Worm (Caenorhabditis elegans) whole organism, late embryonic: ENCODE results near the gene sdc-3.

ENCODE experiments used
- ama-1 ChIP-seq: fragments of 150-350 bp; optimal IDR thresholded peaks from 2 replicates; lab custom pipeline; 2014
- ceh-45 ChIP-seq: fragments of 200-800 bp; sonication (Bioruptor generic); IDR thresholded peaks from 2 replicates; pipeline ENCODE4 v1.3.6; 2022; ENCODE audit warnings: missing genetic modification reagents, missing genetic modification characterization, missing compliant biosample characterization
- ceh-9 ChIP-seq: sonication (generic microtip); optimal IDR thresholded peaks from 2 replicates; lab custom pipeline; 2016; ENCODE audit warnings: mild to moderate bottlenecking, missing genetic modification characterization, inconsistent platforms, missing compliant biosample characterization
- elt-2 ChIP-seq: sonication (generic microtip); optimal IDR thresholded peaks from 2 replicates; lab custom pipeline; 2016; ENCODE audit warnings: missing genetic modification reagents, missing genetic modification characterization, missing compliant biosample characterization
- ets-4 ChIP-seq: sonication (generic microtip); optimal IDR thresholded peaks from 2 replicates; lab custom pipeline; 2016; ENCODE audit warnings: missing genetic modification characterization, missing compliant biosample characterization
- tbx-2 ChIP-seq: sonication (generic microtip); optimal IDR thresholded peaks from 2 replicates; lab custom pipeline; 2016; ENCODE audit warnings: missing genetic modification characterization, missing compliant biosample characterization

- TF ChIP-seq elt-2 (tag; lab: Kevin White, UChicago): no peak
- no peak for TF ChIP-seq ceh-45
- no peak for TF ChIP-seq ama-1 (lab: Kevin White, UChicago)
- no peak for TF ChIP-seq ceh-9
- TF ChIP-seq tbx-2 (tag; lab: Kevin White, UChicago): no peak
- no peak for TF ChIP-seq ets-4 (tag; lab: Kevin White, UChicago)
Observed at ce11 chrV:15056346-15056839, 8.4 kb upstream of the sdc-3 start.
